In the genomic region with DNA sequence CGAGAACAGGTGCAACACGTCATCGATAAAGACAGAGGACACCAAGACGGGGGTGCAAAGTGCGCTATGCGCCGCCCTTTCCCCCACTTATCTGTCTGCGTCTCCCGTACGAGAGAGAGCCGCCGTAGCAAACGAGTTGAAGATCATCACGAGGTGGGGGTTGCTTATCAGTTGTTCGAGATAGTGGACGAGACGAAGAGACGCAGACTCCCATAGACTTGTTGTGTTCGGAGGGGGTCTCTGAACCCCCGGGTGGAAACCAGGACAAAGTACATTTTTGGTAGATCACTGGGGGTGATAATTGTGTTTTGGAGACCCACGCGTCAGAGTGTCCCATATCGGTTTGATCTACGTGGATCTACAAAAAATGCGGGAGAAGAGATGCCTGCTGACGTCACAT, we compare ENCODE assay signal across 2 worm cellular contexts.
TF ChIP-seq lines count a peak whose summit lies in the region.

No protein-coding gene starts in this region.

TF ChIP-seq in whole organism, L1 larva, 84 proteins besides CTCF, POLR2A, EP300 and RAD21 (continued from another document):
- peak; percentile 57 for TF ChIP-seq mep-1 (tag; optimal IDR thresholded peaks at IDR 0.05; lab: Kevin White, UChicago)
- peak; percentile 82 for TF ChIP-seq ztf-4 (tag; optimal IDR thresholded peaks at IDR 0.05; lab: Kevin White, UChicago)
- TF ChIP-seq zip-4 (GFP tag; optimal IDR thresholded peaks at IDR 0.05; lab: Kevin White, UChicago) = no peak
- TF ChIP-seq ceh-88 (GFP tag; IDR thresholded peaks at IDR 0.05; lab: Robert Waterston, UW) = peak; percentile 62
- peak; percentile 63 for TF ChIP-seq irx-1 (tag; optimal IDR thresholded peaks at IDR 0.05; lab: Kevin White, UChicago)
- no peak for TF ChIP-seq ceh-63 (GFP tag; optimal IDR thresholded peaks at IDR 0.05; lab: Kevin White, UChicago)
- peak; percentile 53 for TF ChIP-seq egl-13 (tag; optimal IDR thresholded peaks at IDR 0.05; lab: Kevin White, UChicago)
- no peak for TF ChIP-seq ceh-90 (tag; optimal IDR thresholded peaks at IDR 0.05; lab: Kevin White, UChicago)
- no peak for TF ChIP-seq pqm-1 (tag; optimal IDR thresholded peaks at IDR 0.05; lab: Kevin White, UChicago)
- TF ChIP-seq fkh-10 (GFP tag; optimal IDR thresholded peaks at IDR 0.05; lab: Kevin White, UChicago) = no peak
- TF ChIP-seq C34B4.2 (tag; optimal IDR thresholded peaks at IDR 0.05; lab: Kevin White, UChicago) = no peak
- peak; percentile 68 for TF ChIP-seq fkh-8 (tag; optimal IDR thresholded peaks at IDR 0.05; lab: Kevin White, UChicago)
- no peak for TF ChIP-seq alr-1 (tag; optimal IDR thresholded peaks at IDR 0.05; lab: Kevin White, UChicago; ENCODE audit: borderline replicate concordance)
- no peak; the same call in 1 of the 2 replicates for TF ChIP-seq isw-1 (GFP tag; IDR thresholded peaks at IDR 0.05; lab: Robert Waterston, UW)
- TF ChIP-seq pag-3 (tag; optimal IDR thresholded peaks at IDR 0.05; lab: Kevin White, UChicago; ENCODE audit: borderline replicate concordance, insufficient read depth) = no peak
- peak; percentile 87 for TF ChIP-seq nhr-47 (tag; optimal IDR thresholded peaks at IDR 0.05; lab: Kevin White, UChicago)
- no peak for TF ChIP-seq nhr-76 (tag; optimal IDR thresholded peaks at IDR 0.05; lab: Kevin White, UChicago)
- TF ChIP-seq elt-2 (tag; optimal IDR thresholded peaks at IDR 0.05; lab: Kevin White, UChicago) = peak; percentile 95
- TF ChIP-seq ces-1 (GFP tag; optimal IDR thresholded peaks at IDR 0.05; lab: Kevin White, UChicago) = no peak
- peak; percentile 85 for TF ChIP-seq tbx-2 (tag; optimal IDR thresholded peaks at IDR 0.05; lab: Kevin White, UChicago)
- peak; percentile 67 to 69 for TF ChIP-seq efl-1 (optimal IDR thresholded peaks at IDR 0.05; lab: Kevin White, UChicago)
- peak; percentile 53 to 95 for TF ChIP-seq efl-1 (GFP tag; optimal IDR thresholded peaks at IDR 0.05 in 1 of 2; lab: Kevin White, UChicago)
- TF ChIP-seq elt-3 (tag; optimal IDR thresholded peaks at IDR 0.05; lab: Kevin White, UChicago) = peak in 4 of 6 experiments; percentile 60 to 92 (median 78)
- TF ChIP-seq lin-39 (tag; optimal IDR thresholded peaks at IDR 0.05; lab: Kevin White, UChicago) = peak; percentile 43
- TF ChIP-seq xbp-1 (tag; optimal IDR thresholded peaks at IDR 0.05; lab: Kevin White, UChicago) = peak; percentile 75
- TF ChIP-seq egl-27 (tag; optimal IDR thresholded peaks at IDR 0.05; lab: Kevin White, UChicago) = peak in 1 of 2 experiments; percentile 80
- no peak for TF ChIP-seq sox-4 (tag; optimal IDR thresholded peaks at IDR 0.05; lab: Kevin White, UChicago)
- peak; percentile 59 for TF ChIP-seq snpc-4 (tag; optimal IDR thresholded peaks at IDR 0.05; lab: Kevin White, UChicago)
- peak; percentile 79 to 80 for TF ChIP-seq lsy-2 (tag; optimal IDR thresholded peaks at IDR 0.05; lab: Kevin White, UChicago)
- TF ChIP-seq unc-98 (GFP tag; IDR thresholded peaks at IDR 0.05; lab: Robert Waterston, UW) = peak; percentile 66
- peak; percentile 72 for TF ChIP-seq lin-13 (GFP tag; optimal IDR thresholded peaks at IDR 0.05; lab: Kevin White, UChicago)
- TF ChIP-seq nhr-90 (tag; optimal IDR thresholded peaks at IDR 0.05; lab: Kevin White, UChicago; ENCODE audit: poor library complexity) = peak; percentile 94
- no peak for TF ChIP-seq vab-15 (tag; optimal IDR thresholded peaks at IDR 0.05; lab: Kevin White, UChicago)
- peak; percentile 62 to 85 for TF ChIP-seq lin-35 (GFP tag; optimal IDR thresholded peaks at IDR 0.05; lab: Kevin White, UChicago)
- TF ChIP-seq sptf-1 (tag; optimal IDR thresholded peaks at IDR 0.05; lab: Kevin White, UChicago) = no peak

TF ChIP-seq in whole organism, L4 larva, 104 proteins besides CTCF, POLR2A, EP300 and RAD21 (continued from another document):
- TF ChIP-seq lsy-2 (tag; optimal IDR thresholded peaks at IDR 0.05; lab: Kevin White, UChicago) = peak; percentile 33 to 76
- peak; percentile 16 for TF ChIP-seq pqm-1 (tag; optimal IDR thresholded peaks at IDR 0.05; lab: Kevin White, UChicago)
- no peak for TF ChIP-seq nhr-237 (tag; optimal IDR thresholded peaks at IDR 0.05; lab: Kevin White, UChicago)
- TF ChIP-seq mxl-3 (GFP tag; optimal IDR thresholded peaks at IDR 0.05; lab: Kevin White, UChicago) = peak; percentile 84
- no peak for TF ChIP-seq zip-2 (tag; optimal IDR thresholded peaks at IDR 0.05; lab: Kevin White, UChicago)
- no peak for TF ChIP-seq nhr-111 (GFP tag; optimal IDR thresholded peaks at IDR 0.05; lab: Kevin White, UChicago)
- no peak for TF ChIP-seq unc-39 (tag; optimal IDR thresholded peaks at IDR 0.05; lab: Kevin White, UChicago)
- TF ChIP-seq tag-97 (GFP tag; IDR thresholded peaks at IDR 0.05; lab: Robert Waterston, UW) = no peak
- TF ChIP-seq zfp-3 (GFP tag; conservative IDR thresholded peaks at IDR 0.05; lab: Robert Waterston, UW) = peak; percentile 69; the same call in 1 of the 2 replicates
- no peak for TF ChIP-seq madf-5 (GFP tag; IDR thresholded peaks at IDR 0.05; lab: Robert Waterston, UW)
- TF ChIP-seq Y5F2A.4 (GFP tag; optimal IDR thresholded peaks at IDR 0.05; lab: Kevin White, UChicago) = no peak
- peak; percentile 83; the same call in 1 of the 2 replicates for TF ChIP-seq tra-1 (GFP tag; IDR thresholded peaks at IDR 0.05; lab: Robert Waterston, UW)
- no peak for TF ChIP-seq daf-12 (tag; optimal IDR thresholded peaks at IDR 0.05; lab: Kevin White, UChicago)
- TF ChIP-seq pha-4 (GFP tag; IDR thresholded peaks at IDR 0.05; lab: Robert Waterston, UW) = peak; percentile 78
- TF ChIP-seq pha-4 (tag; optimal IDR thresholded peaks at IDR 0.05; lab: Kevin White, UChicago) = no peak
- peak; percentile 90 for TF ChIP-seq php-3 (GFP tag; IDR thresholded peaks at IDR 0.05; lab: Robert Waterston, UW)
- TF ChIP-seq skn-1 (tag; optimal IDR thresholded peaks at IDR 0.05; lab: Kevin White, UChicago) = no peak
- TF ChIP-seq nhr-10 (tag; optimal IDR thresholded peaks at IDR 0.05; lab: Kevin White, UChicago) = peak; percentile 70
- TF ChIP-seq lin-13 (GFP tag; optimal IDR thresholded peaks at IDR 0.05; lab: Kevin White, UChicago) = peak; percentile 56
- no peak for TF ChIP-seq dmd-8 (GFP tag; IDR thresholded peaks at IDR 0.05; lab: Robert Waterston, UW)
- TF ChIP-seq F44E2.7 (GFP tag; IDR thresholded peaks at IDR 0.05; lab: Robert Waterston, UW) = no peak
- peak; percentile 77 for TF ChIP-seq mep-1 (tag; optimal IDR thresholded peaks at IDR 0.05; lab: Kevin White, UChicago)
- no peak for TF ChIP-seq unc-130 (GFP tag; optimal IDR thresholded peaks at IDR 0.05; lab: Kevin White, UChicago)
- TF ChIP-seq R02D3.7 (tag; optimal IDR thresholded peaks at IDR 0.05; lab: Kevin White, UChicago) = no peak
- peak; percentile 11; the same call in 1 of the 2 replicates for TF ChIP-seq dmd-9 (GFP tag; IDR thresholded peaks at IDR 0.05; lab: Robert Waterston, UW)
- TF ChIP-seq fkh-10 (GFP tag; optimal IDR thresholded peaks at IDR 0.05; lab: Kevin White, UChicago) = no peak
- peak; percentile 63 for TF ChIP-seq mes-2 (tag; optimal IDR thresholded peaks at IDR 0.05; lab: Kevin White, UChicago; ENCODE audit: poor library complexity, severe bottlenecking)
- peak; percentile 16 for TF ChIP-seq ztf-7 (tag; optimal IDR thresholded peaks at IDR 0.05; lab: Kevin White, UChicago)
- TF ChIP-seq spr-1 (tag; optimal IDR thresholded peaks at IDR 0.05; lab: Kevin White, UChicago) = peak; percentile 72
- TF ChIP-seq ZK337.2 (GFP tag; IDR thresholded peaks at IDR 0.05; lab: Robert Waterston, UW) = no peak
- TF ChIP-seq nhr-11 (tag; optimal IDR thresholded peaks at IDR 0.05; lab: Kevin White, UChicago) = peak; percentile 89
- TF ChIP-seq nhr-6 (tag; optimal IDR thresholded peaks at IDR 0.05; lab: Kevin White, UChicago) = peak; percentile 84
- TF ChIP-seq daf-8 (GFP tag; IDR thresholded peaks at IDR 0.05; lab: Robert Waterston, UW) = no peak
- TF ChIP-seq ztf-11 (tag; optimal IDR thresholded peaks at IDR 0.05; lab: Kevin White, UChicago) = no peak
- no peak for TF ChIP-seq ceh-82 (tag; optimal IDR thresholded peaks at IDR 0.05; lab: Kevin White, UChicago)
- TF ChIP-seq daf-16 (GFP tag; optimal IDR thresholded peaks at IDR 0.05; lab: Kevin White, UChicago) = peak; percentile 66 to 92
- peak; percentile 89 for TF ChIP-seq daf-16 (tag; optimal IDR thresholded peaks at IDR 0.05; lab: Kevin White, UChicago)
- TF ChIP-seq ama-1 (optimal IDR thresholded peaks at IDR 0.05; lab: Kevin White, UChicago) = no peak
- no peak for TF ChIP-seq ceh-62 (tag; optimal IDR thresholded peaks at IDR 0.05; lab: Kevin White, UChicago)
- peak; percentile 80; the same call in 1 of the 2 replicates for TF ChIP-seq nhr-42 (GFP tag; IDR thresholded peaks at IDR 0.05; lab: Robert Waterston, UW)
- TF ChIP-seq egl-27 (tag; optimal IDR thresholded peaks at IDR 0.05; lab: Kevin White, UChicago) = no peak
- TF ChIP-seq spr-3 (GFP tag; optimal IDR thresholded peaks at IDR 0.05; lab: Kevin White, UChicago) = peak; percentile 80
- peak; percentile 54 to 92 for TF ChIP-seq mdl-1 (tag; optimal IDR thresholded peaks at IDR 0.05; lab: Kevin White, UChicago)
- peak; percentile 61 for TF ChIP-seq egl-43 (GFP tag; IDR thresholded peaks at IDR 0.05; lab: Robert Waterston, UW)
- no peak for TF ChIP-seq F10B5.3 (tag; optimal IDR thresholded peaks at IDR 0.05; lab: Kevin White, UChicago)
- no peak for TF ChIP-seq ceh-32 (tag; optimal IDR thresholded peaks at IDR 0.05; lab: Kevin White, UChicago; ENCODE audit: poor library complexity)
- TF ChIP-seq Y48G9A.11 (GFP tag; IDR thresholded peaks at IDR 0.05; lab: Robert Waterston, UW) = no peak
- peak; percentile 94 for TF ChIP-seq mdt-29 (GFP tag; IDR thresholded peaks at IDR 0.05; lab: Robert Waterston, UW)
